Worm (Caenorhabditis elegans): ENCODE results near the gene C27H6.9.

C27H6.9 gene

DNA sequence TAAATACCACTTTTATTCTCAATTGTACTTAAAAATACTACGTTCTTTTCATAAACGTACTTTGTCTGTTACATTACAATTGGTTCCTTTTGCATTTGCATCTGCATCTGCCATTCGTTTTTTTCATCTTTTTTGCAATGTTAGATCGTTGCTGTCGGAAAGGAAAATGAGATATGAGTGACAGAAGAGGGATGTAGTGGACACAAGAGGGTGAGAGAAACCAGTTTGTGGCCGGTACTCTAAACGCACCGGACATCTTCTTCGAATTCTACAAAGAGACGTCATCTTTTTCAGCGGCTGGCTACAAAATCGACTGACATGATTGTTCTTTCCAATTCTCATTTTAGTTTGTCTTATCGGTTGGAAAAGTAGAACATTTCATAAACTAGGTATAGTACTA, 20.1 kb downstream of the C27H6.9 start:
- no peak for TF ChIP-seq madf-9 (GFP tag; conservative IDR thresholded peaks at IDR 0.05)
- TF ChIP-seq dpl-1 (GFP tag; optimal IDR thresholded peaks at IDR 0.05) = no peak
- no peak for TF ChIP-seq pha-4 (GFP tag; IDR thresholded peaks at IDR 0.05)
- TF ChIP-seq pha-4 (tag; optimal IDR thresholded peaks at IDR 0.05) = no peak
- no peak for TF ChIP-seq mes-2 (tag; optimal IDR thresholded peaks at IDR 0.05; ENCODE audit: poor library complexity, severe bottlenecking)
- no peak for TF ChIP-seq sdz-12 (GFP tag; optimal IDR thresholded peaks at IDR 0.05)
- no peak for TF ChIP-seq F10B5.3 (tag; optimal IDR thresholded peaks at IDR 0.05)
- TF ChIP-seq ztf-7 (tag; optimal IDR thresholded peaks at IDR 0.05) = no peak
- peak; percentile 48 for TF ChIP-seq aha-1 (tag)
- TF ChIP-seq lin-29 (GFP tag; IDR thresholded peaks at IDR 0.05) = no peak
- no peak for TF ChIP-seq cey-2 (tag; optimal IDR thresholded peaks at IDR 0.05; ENCODE audit: borderline replicate concordance, insufficient read depth)
- no peak for TF ChIP-seq vab-7 (GFP tag; IDR thresholded peaks at IDR 0.05)
- no peak for TF ChIP-seq arid-1 (GFP tag; conservative IDR thresholded peaks at IDR 0.05)
- no peak for TF ChIP-seq hlh-30 (tag; optimal IDR thresholded peaks at IDR 0.05; ENCODE audit: insufficient read depth)
- no peak for TF ChIP-seq skn-1 (tag; optimal IDR thresholded peaks at IDR 0.05)
- no peak for TF ChIP-seq dmd-6 (GFP tag; IDR thresholded peaks at IDR 0.05)
- TF ChIP-seq zfp-2 (tag; optimal IDR thresholded peaks at IDR 0.05) = no peak
- peak; percentile 17 for TF ChIP-seq mxl-3 (GFP tag; optimal IDR thresholded peaks at IDR 0.05)
- no peak for TF ChIP-seq tra-1 (GFP tag; IDR thresholded peaks at IDR 0.05)
- TF ChIP-seq tag-97 (GFP tag; IDR thresholded peaks at IDR 0.05) = no peak
- peak in 1 of 2 experiments; percentile 41 for TF ChIP-seq mdl-1 (tag; optimal IDR thresholded peaks at IDR 0.05)
- TF ChIP-seq nhr-48 (tag; optimal IDR thresholded peaks at IDR 0.05) = peak; percentile 66
- TF ChIP-seq nhr-77 (tag; optimal IDR thresholded peaks at IDR 0.05) = no peak
- TF ChIP-seq hif-1 (tag; optimal IDR thresholded peaks at IDR 0.05) = no peak
- peak in 1 of 2 experiments; percentile 98 for TF ChIP-seq unc-62 (GFP tag; optimal IDR thresholded peaks at IDR 0.05 in 1 of 2)
- no peak for TF ChIP-seq unc-62 (tag; optimal IDR thresholded peaks at IDR 0.05)
- TF ChIP-seq nhr-28 (tag; optimal IDR thresholded peaks at IDR 0.05) = peak; percentile 89

DNA sequence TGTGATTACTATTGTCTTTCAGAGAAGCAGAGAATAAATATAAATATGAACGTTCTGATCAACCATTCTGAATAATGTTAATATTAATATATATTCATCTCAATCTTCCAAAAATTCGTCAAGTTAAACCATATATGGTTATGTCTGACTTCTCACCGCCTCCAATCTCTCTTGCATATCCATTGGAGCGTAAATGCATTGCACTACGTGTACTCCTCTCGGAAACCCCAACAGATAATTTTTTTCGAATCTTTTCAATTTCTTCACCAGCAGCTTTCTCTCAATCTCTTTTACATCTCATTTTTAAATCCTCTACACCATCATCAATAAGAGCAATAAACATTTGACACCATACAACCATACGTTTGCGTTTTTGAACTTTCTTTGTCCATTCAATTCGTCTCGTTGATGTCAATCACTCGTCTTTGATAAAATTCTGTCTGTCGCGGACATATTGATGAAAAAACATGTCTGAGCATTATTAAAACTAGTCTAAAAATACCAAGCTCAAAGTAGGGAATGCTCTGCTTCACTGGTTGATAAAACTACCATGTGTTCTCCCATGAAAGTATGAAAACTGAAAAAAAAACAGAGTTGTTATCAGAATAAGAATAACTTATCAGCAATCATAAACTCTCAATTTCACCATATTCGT, 20.8 kb downstream of the C27H6.9 start:
- no peak for TF ChIP-seq snpc-4 (tag; optimal IDR thresholded peaks at IDR 0.05)
- no peak for TF ChIP-seq Y48G9A.11 (GFP tag; IDR thresholded peaks at IDR 0.05)
- TF ChIP-seq zfp-2 (tag; optimal IDR thresholded peaks at IDR 0.05) = no peak
- no peak for TF ChIP-seq hmg-1.1 (GFP tag; IDR thresholded peaks at IDR 0.05)
- TF ChIP-seq dpl-1 (GFP tag; optimal IDR thresholded peaks at IDR 0.05) = peak; percentile 31
- no peak for TF ChIP-seq nhr-6 (tag; optimal IDR thresholded peaks at IDR 0.05)
- TF ChIP-seq lin-38 (GFP tag; IDR thresholded peaks at IDR 0.05) = peak; percentile 94
- no peak for TF ChIP-seq madf-5 (GFP tag; IDR thresholded peaks at IDR 0.05)
- peak; percentile 17 for TF ChIP-seq unc-130 (GFP tag; optimal IDR thresholded peaks at IDR 0.05)
- no peak for TF ChIP-seq fos-1 (tag; optimal IDR thresholded peaks at IDR 0.05)
- TF ChIP-seq dve-1 (tag; optimal IDR thresholded peaks at IDR 0.05; ENCODE audit: insufficient read depth) = peak; percentile 86
- TF ChIP-seq lin-13 (GFP tag; optimal IDR thresholded peaks at IDR 0.05) = peak; percentile 8
- TF ChIP-seq hlh-30 (tag; optimal IDR thresholded peaks at IDR 0.05; ENCODE audit: insufficient read depth) = peak; percentile 31
- peak in 1 of 2 experiments; percentile 13 for TF ChIP-seq daf-16 (GFP tag; optimal IDR thresholded peaks at IDR 0.05)
- TF ChIP-seq daf-16 (tag; optimal IDR thresholded peaks at IDR 0.05) = peak; percentile 55
- no peak for TF ChIP-seq lin-29 (GFP tag; IDR thresholded peaks at IDR 0.05)
- TF ChIP-seq dmd-6 (GFP tag; IDR thresholded peaks at IDR 0.05) = peak; percentile 72
- TF ChIP-seq egl-27 (tag; optimal IDR thresholded peaks at IDR 0.05) = no peak
- no peak for TF ChIP-seq dmd-8 (GFP tag; IDR thresholded peaks at IDR 0.05)
- TF ChIP-seq T20F7.1 (GFP tag; optimal IDR thresholded peaks at IDR 0.05) = peak; percentile 56
- TF ChIP-seq nhr-111 (GFP tag; optimal IDR thresholded peaks at IDR 0.05) = no peak
- peak; percentile 71 for TF ChIP-seq nhr-28 (tag; optimal IDR thresholded peaks at IDR 0.05)
- no peak for TF ChIP-seq Y105C5A.15 (GFP tag; IDR thresholded peaks at IDR 0.05)
- TF ChIP-seq arid-1 (GFP tag; conservative IDR thresholded peaks at IDR 0.05) = no peak
- no peak for TF ChIP-seq lin-1 (GFP tag; IDR thresholded peaks at IDR 0.05)
- peak; percentile 18 for TF ChIP-seq nhr-102 (tag; optimal IDR thresholded peaks at IDR 0.05)
- TF ChIP-seq hif-1 (tag; optimal IDR thresholded peaks at IDR 0.05) = peak in 1 of 2 experiments; percentile 62
- no peak for TF ChIP-seq lin-39 (tag; optimal IDR thresholded peaks at IDR 0.05)
- no peak for TF ChIP-seq lin-15B (tag; optimal IDR thresholded peaks at IDR 0.05)
- TF ChIP-seq lim-7 (GFP tag; IDR thresholded peaks at IDR 0.05) = no peak

Data from whole organism, L4 larva.